Worm (Caenorhabditis elegans): Measurements from ENCODE around the gene try-14.

ce11 chrX:7534454-7534853 is 39.1 kb upstream of the try-14 start:
- TF ChIP-seq elt-2 (tag; optimal IDR thresholded peaks at IDR 0.05) (no peak), lin-13 (GFP tag; optimal IDR thresholded peaks at IDR 0.05) (no peak), dpl-1 (GFP tag; optimal IDR thresholded peaks at IDR 0.05) (no peak), nhr-19 (GFP tag; conservative IDR thresholded peaks at IDR 0.05) (no peak), ceh-63 (GFP tag; optimal IDR thresholded peaks at IDR 0.05) (peak; percentile 71), dsc-1 (tag; optimal IDR thresholded peaks at IDR 0.05) (no peak)
